Worm (Caenorhabditis elegans): ENCODE data around the gene T01B4.3.
"Not testable (repeated sequence)": the region's sequence is repeated elsewhere in the genome, so short reads cannot be mapped to it uniquely, and the experiment has no call there.

T01B4.3 gene

DNA sequence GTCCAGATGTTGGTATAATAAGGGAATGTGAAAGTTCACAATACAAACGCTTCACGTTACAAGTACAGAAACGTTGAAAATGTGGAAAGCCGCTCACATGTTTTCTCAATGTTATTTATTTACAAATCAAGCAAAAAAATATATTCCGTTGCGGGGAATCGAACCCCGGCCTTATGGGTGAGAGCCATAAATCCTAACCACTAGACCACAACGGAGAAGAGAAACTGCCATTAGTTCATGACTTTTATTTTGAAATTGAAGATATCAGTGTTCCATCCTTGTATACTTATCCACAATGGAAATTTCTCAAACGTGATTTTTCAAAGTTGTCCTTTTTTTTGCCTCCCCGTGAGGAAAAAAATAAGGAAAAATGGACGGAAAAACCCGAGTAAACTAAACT is 33.3 kb downstream of the T01B4.3 start:
- TF ChIP-seq egl-43 (GFP tag; IDR thresholded peaks at IDR 0.05) (peak; percentile 55; the same call in 1 of the 2 replicates), pha-4 (GFP tag; IDR thresholded peaks at IDR 0.05) (peak; percentile 61; the same call in 1 of the 2 replicates), mdt-29 (GFP tag; IDR thresholded peaks at IDR 0.05) (0 out of 2 replicates have a peak, but pooled peaks have one; percentile 13), arid-1 (GFP tag; conservative IDR thresholded peaks at IDR 0.05) (0 out of 2 replicates have a peak, but pooled peaks have one; percentile 39), lim-7 (GFP tag; IDR thresholded peaks at IDR 0.05) (peak; percentile 57; the same call in 1 of the 2 replicates), ceh-20 (GFP tag; IDR thresholded peaks at IDR 0.05) (0 out of 2 replicates have a peak, but pooled peaks have one; percentile 13), vab-7 (GFP tag; IDR thresholded peaks at IDR 0.05) (0 out of 2 replicates have a peak, but pooled peaks have one; percentile 31), snpc-1.2 (GFP tag; IDR thresholded peaks at IDR 0.05) (0 out of 2 replicates have a peak, but pooled peaks have one; percentile 12)
- TF ChIP-seq pha-4 (tag; optimal IDR thresholded peaks at IDR 0.05): not testable (repeated sequence)

- TF ChIP-seq snpc-4 (tag; optimal IDR thresholded peaks at IDR 0.05) (no peak), ZK546.5 (tag; optimal IDR thresholded peaks at IDR 0.05) (no peak), dmd-9 (GFP tag; IDR thresholded peaks at IDR 0.05) (no peak), mes-2 (tag; optimal IDR thresholded peaks at IDR 0.05; ENCODE audit: poor library complexity, severe bottlenecking) (no peak), nhr-10 (tag; optimal IDR thresholded peaks at IDR 0.05) (no peak), lin-15B (tag; optimal IDR thresholded peaks at IDR 0.05) (no peak), lim-7 (GFP tag; IDR thresholded peaks at IDR 0.05) (no peak), ceh-44 (GFP tag; IDR thresholded peaks at IDR 0.05) (no peak)
These were observed 34.4 kb downstream of the T01B4.3 start, which contains the start of gene F52E10.2 for ce11 chrX:16283103-16283502. Gene F52E10.2 (minus strand): TSS chrX:16283203.

DNA sequence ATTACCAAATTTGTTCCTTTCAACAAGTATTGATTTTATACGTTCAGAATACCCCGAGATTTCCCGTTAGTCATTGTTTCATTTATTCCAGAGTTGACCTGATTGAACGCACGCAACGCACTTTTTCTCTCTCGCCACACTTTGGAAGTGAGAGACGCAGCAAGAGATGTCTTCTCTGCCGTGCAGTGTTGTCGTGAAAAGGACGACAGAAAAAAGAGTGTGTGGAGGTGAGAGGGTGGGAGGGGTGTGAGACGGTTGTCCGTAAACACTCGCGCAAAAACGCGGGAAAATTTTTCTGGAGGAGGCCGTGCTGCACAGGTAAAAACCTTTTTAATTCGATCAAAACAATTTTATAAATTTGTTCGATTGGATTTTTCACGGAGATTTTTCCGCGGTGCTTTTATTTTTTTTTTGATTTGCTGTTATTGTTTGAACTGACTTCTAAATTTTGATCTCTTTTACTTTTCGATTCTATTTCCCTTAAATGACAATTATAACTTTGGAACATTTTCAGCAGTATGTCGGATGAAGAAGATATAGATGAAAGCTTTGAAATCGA is 42.2 kb downstream of the T01B4.3 start, which contains the start of gene sdc-1:
TSS of gene sdc-1 (plus strand) at position 509 of the 559 bp plus-strand sequence.
- peak; percentile 34 for TF ChIP-seq rbr-2 (tag; optimal IDR thresholded peaks at IDR 0.05)
- TF ChIP-seq nhr-6 (tag; optimal IDR thresholded peaks at IDR 0.05): peak; percentile 52
- no peak for TF ChIP-seq mdt-29 (GFP tag; IDR thresholded peaks at IDR 0.05)
- TF ChIP-seq F44E2.7 (GFP tag; IDR thresholded peaks at IDR 0.05): no peak
- no peak for TF ChIP-seq unc-62 (GFP tag; optimal IDR thresholded peaks at IDR 0.05 in 1 of 2)
- no peak for TF ChIP-seq unc-62 (tag; optimal IDR thresholded peaks at IDR 0.05)
- no peak for TF ChIP-seq ceh-20 (GFP tag; IDR thresholded peaks at IDR 0.05)
- no peak for TF ChIP-seq snpc-1.2 (GFP tag; IDR thresholded peaks at IDR 0.05)
- TF ChIP-seq hmg-1.1 (GFP tag; IDR thresholded peaks at IDR 0.05): peak; percentile 51; the same call in 1 of the 2 replicates
- no peak for TF ChIP-seq fkh-10 (GFP tag; optimal IDR thresholded peaks at IDR 0.05)
- no peak for TF ChIP-seq lin-13 (GFP tag; optimal IDR thresholded peaks at IDR 0.05)
- no peak for TF ChIP-seq lin-15B (tag; optimal IDR thresholded peaks at IDR 0.05)
- TF ChIP-seq pha-4 (GFP tag; IDR thresholded peaks at IDR 0.05): no peak
- TF ChIP-seq pha-4 (tag; optimal IDR thresholded peaks at IDR 0.05): peak; percentile 30
- no peak for TF ChIP-seq gei-8 (GFP tag; optimal IDR thresholded peaks at IDR 0.05)
- TF ChIP-seq tra-1 (GFP tag; IDR thresholded peaks at IDR 0.05): no peak
- no peak for TF ChIP-seq ceh-32 (tag; optimal IDR thresholded peaks at IDR 0.05; ENCODE audit: poor library complexity)
- no peak for TF ChIP-seq nhr-76 (tag; optimal IDR thresholded peaks at IDR 0.05)
- TF ChIP-seq Y105C5A.15 (GFP tag; IDR thresholded peaks at IDR 0.05): no peak
- no peak for TF ChIP-seq ZK337.2 (GFP tag; IDR thresholded peaks at IDR 0.05)
- no peak for TF ChIP-seq dmd-9 (GFP tag; IDR thresholded peaks at IDR 0.05)
- TF ChIP-seq F26F4.8 (GFP tag; conservative IDR thresholded peaks at IDR 0.05): no peak
- TF ChIP-seq ceh-82 (tag; optimal IDR thresholded peaks at IDR 0.05): no peak
- no peak for TF ChIP-seq daf-8 (GFP tag; IDR thresholded peaks at IDR 0.05)
- TF ChIP-seq daf-16 (GFP tag; optimal IDR thresholded peaks at IDR 0.05): peak in 1 of 2 experiments; percentile 35
- TF ChIP-seq daf-16 (tag; optimal IDR thresholded peaks at IDR 0.05): peak; percentile 84
- TF ChIP-seq zfp-2 (tag; optimal IDR thresholded peaks at IDR 0.05): no peak
- no peak for TF ChIP-seq cey-2 (tag; optimal IDR thresholded peaks at IDR 0.05; ENCODE audit: borderline replicate concordance, insufficient read depth)
- no peak for TF ChIP-seq nhr-48 (tag; optimal IDR thresholded peaks at IDR 0.05)
- TF ChIP-seq mep-1 (tag; optimal IDR thresholded peaks at IDR 0.05): peak; percentile 67
- no peak for TF ChIP-seq jun-1 (tag; optimal IDR thresholded peaks at IDR 0.05)
- no peak for TF ChIP-seq F10B5.3 (tag; optimal IDR thresholded peaks at IDR 0.05)
- peak; percentile 51 for TF ChIP-seq hlh-30 (tag; optimal IDR thresholded peaks at IDR 0.05; ENCODE audit: insufficient read depth)
- TF ChIP-seq daf-19 (GFP tag; conservative IDR thresholded peaks at IDR 0.05): no peak
- TF ChIP-seq tag-97 (GFP tag; IDR thresholded peaks at IDR 0.05): no peak
- TF ChIP-seq fos-1 (tag; optimal IDR thresholded peaks at IDR 0.05): no peak
- no peak for TF ChIP-seq aha-1 (tag)
- no peak for TF ChIP-seq vab-7 (GFP tag; IDR thresholded peaks at IDR 0.05)
